Worm (Caenorhabditis elegans) whole organism, L3 larva: ENCODE data around the gene ttr-49.

Experiments
- ceh-16 ChIP-seq: sonication (generic microtip); optimal IDR thresholded peaks from 2 replicates; lab custom pipeline; 2017; ENCODE audit warnings: missing biosample characterization, missing genetic modification characterization
- ceh-82 ChIP-seq: fragments of 150-350 bp; optimal IDR thresholded peaks from 2 replicates; lab custom pipeline; 2014; ENCODE audit warnings: missing biosample characterization, missing genetic modification characterization
- egl-27 ChIP-seq: sonication (generic microtip); optimal IDR thresholded peaks from 4 replicates; lab custom pipeline; 2017; ENCODE audit warnings: missing biosample characterization, missing genetic modification reagents, missing genetic modification characterization
- fos-1 ChIP-seq: fragments of 150-350 bp; optimal IDR thresholded peaks from 2 replicates; lab custom pipeline; 2014; ENCODE audit warnings: missing biosample characterization, missing genetic modification characterization
- lin-39 ChIP-seq: fragments of 150-350 bp; optimal IDR thresholded peaks from 2 replicates; lab custom pipeline; 2018; ENCODE audit warnings: missing biosample characterization, missing genetic modification reagents, missing genetic modification characterization
- mdl-1 ChIP-seq: fragments of 150-350 bp; optimal IDR thresholded peaks from 2 replicates; lab custom pipeline; 2014; ENCODE audit warnings: missing biosample characterization, missing genetic modification characterization
- nhr-12 ChIP-seq: fragments of 150-350 bp; optimal IDR thresholded peaks from 2 replicates; lab custom pipeline; 2014; ENCODE audit warnings: missing biosample characterization, missing genetic modification characterization
- nhr-237 ChIP-seq: fragments of 150-350 bp; optimal IDR thresholded peaks from 2 replicates; lab custom pipeline; 2014; ENCODE audit warnings: missing biosample characterization, missing genetic modification characterization
- pqm-1 ChIP-seq: fragments of 150-350 bp; optimal IDR thresholded peaks from 2 replicates; lab custom pipeline; 2017; ENCODE audit warnings: missing biosample characterization, missing genetic modification characterization, inconsistent platforms
- skn-1 ChIP-seq: fragments of 150-350 bp; optimal IDR thresholded peaks from 2 replicates; lab custom pipeline; 2014; ENCODE audit warnings: missing biosample characterization, missing genetic modification characterization
- unc-62 ChIP-seq: fragments of 150-350 bp; sonication (generic microtip); optimal IDR thresholded peaks from 4 replicates; lab custom pipeline; 2014; ENCODE audit warnings: missing biosample characterization, missing genetic modification reagents, missing genetic modification characterization

ce11 chrV:9343629-9344624 is 12.4 kb downstream of the ttr-49 start, which contains the start of gene tos-1:
- peak; percentile 90 for TF ChIP-seq lin-39 (tag; lab: Kevin White, UChicago)
- no peak for TF ChIP-seq ceh-16 (tag; lab: Kevin White, UChicago)
- peak; percentile 92 for TF ChIP-seq fos-1 (tag; lab: Kevin White, UChicago)
- no peak for TF ChIP-seq nhr-237 (tag; lab: Kevin White, UChicago)
- peak; percentile 75 for TF ChIP-seq egl-27
- peak; percentile 91 for TF ChIP-seq ceh-82
- TF ChIP-seq unc-62 (GFP tag; lab: Kevin White, UChicago): peak; percentile 73
- TF ChIP-seq nhr-12 (tag; lab: Kevin White, UChicago): no peak
- peak; percentile 97 for TF ChIP-seq mdl-1 (tag; lab: Kevin White, UChicago)
- peak; percentile 93 for TF ChIP-seq skn-1
- peak; percentile 76 for TF ChIP-seq pqm-1 (tag; lab: Kevin White, UChicago)
